Worm (Caenorhabditis elegans) whole organism, mixed stage, embryonic: ENCODE results near the gene nspe-8.

Experiments used
- M03D4.4 ChIP-seq: sonication (generic microtip); optimal IDR thresholded peaks from 2 replicates; lab custom pipeline; 2017; ENCODE audit warnings: mild to moderate bottlenecking, missing genetic modification characterization, missing compliant biosample characterization
- bed-3 ChIP-seq: fragments of 200-800 bp; sonication (Bioruptor generic); optimal IDR thresholded peaks from 3 replicates; lab custom pipeline; 2018; ENCODE audit warnings: mild to moderate bottlenecking, missing genetic modification characterization, moderate library complexity, missing compliant biosample characterization
- blmp-1 ChIP-seq: fragments of 150-350 bp; optimal IDR thresholded peaks from 2 replicates; lab custom pipeline; 2014; ENCODE audit warnings: missing biosample characterization, missing genetic modification characterization
- ceh-39 ChIP-seq: fragments of 150-350 bp; optimal IDR thresholded peaks from 2 replicates; lab custom pipeline; 2014; ENCODE audit warnings: missing biosample characterization, missing genetic modification characterization
- ceh-43 ChIP-seq: fragments of 200-800 bp; sonication (Bioruptor generic); optimal IDR thresholded peaks from 2 replicates; lab custom pipeline; 2018; ENCODE audit warnings: mild to moderate bottlenecking, missing genetic modification characterization, moderate library complexity, missing compliant biosample characterization
- ceh-83 ChIP-seq: fragments of 200-800 bp; sonication (Bioruptor generic); optimal IDR thresholded peaks from 2 replicates; lab custom pipeline; 2018; ENCODE audit warnings: mild to moderate bottlenecking, missing genetic modification characterization, missing compliant biosample characterization
- ces-1 ChIP-seq: fragments of 150-350 bp; optimal IDR thresholded peaks from 2 replicates; lab custom pipeline; 2014; ENCODE audit warnings: missing biosample characterization, missing genetic modification reagents, missing genetic modification characterization
- cnd-1 ChIP-seq: fragments of 200-800 bp; sonication (Bioruptor generic); optimal IDR thresholded peaks from 2 replicates; lab custom pipeline; 2018; ENCODE audit warnings: mild to moderate bottlenecking, missing genetic modification characterization, missing compliant biosample characterization
- drap-1 ChIP-seq: fragments of 200-800 bp; sonication (Bioruptor generic); optimal IDR thresholded peaks from 3 replicates; lab custom pipeline; 2018; ENCODE audit warnings: mild to moderate bottlenecking, missing genetic modification characterization, missing compliant biosample characterization
- elt-1 ChIP-seq: sonication (generic microtip); optimal IDR thresholded peaks from 2 replicates; lab custom pipeline; 2017; ENCODE audit warnings: missing genetic modification characterization, mild to moderate bottlenecking, missing compliant biosample characterization, antibody characterized with exemption, moderate library complexity, borderline replicate concordance; ENCODE audit not compliant: insufficient read depth
- elt-3 ChIP-seq: fragments of 150-350 bp; optimal IDR thresholded peaks from 2 replicates; lab custom pipeline; 2014; ENCODE audit warnings: missing biosample characterization, missing genetic modification characterization
- flh-1 ChIP-seq: fragments of 200-800 bp; sonication (Bioruptor generic); optimal IDR thresholded peaks from 2 replicates; lab custom pipeline; 2018; ENCODE audit warnings: mild to moderate bottlenecking, missing genetic modification characterization, moderate library complexity, missing compliant biosample characterization
- ham-2 ChIP-seq: fragments of 200-800 bp; sonication (Bioruptor generic); optimal IDR thresholded peaks from 2 replicates; lab custom pipeline; 2018; ENCODE audit warnings: mild to moderate bottlenecking, missing genetic modification characterization, missing compliant biosample characterization
- hlh-1 ChIP-seq: fragments of 150-350 bp; optimal IDR thresholded peaks from 2 replicates; lab custom pipeline; 2014; ENCODE audit warnings: missing biosample characterization, missing genetic modification reagents, missing genetic modification characterization
- lin-13 ChIP-seq: fragments of 150-350 bp; optimal IDR thresholded peaks from 2 replicates; lab custom pipeline; 2014; ENCODE audit warnings: missing biosample characterization, missing genetic modification characterization
- lin-32 ChIP-seq: fragments of 200-800 bp; sonication (Bioruptor generic); optimal IDR thresholded peaks from 2 replicates; lab custom pipeline; 2018; ENCODE audit warnings: mild to moderate bottlenecking, missing genetic modification characterization, missing compliant biosample characterization
- lsy-2 ChIP-seq: fragments of 150-350 bp; optimal IDR thresholded peaks from 2 replicates; lab custom pipeline; 2014; ENCODE audit warnings: missing biosample characterization, missing genetic modification characterization
- mab-5 ChIP-seq: fragments of 150-350 bp; optimal IDR thresholded peaks from 2 replicates; lab custom pipeline; 2014; ENCODE audit warnings: missing biosample characterization, missing genetic modification characterization
- mep-1 ChIP-seq: fragments of 150-350 bp; optimal IDR thresholded peaks from 2 replicates; lab custom pipeline; 2017; ENCODE audit warnings: missing biosample characterization, missing genetic modification reagents, missing genetic modification characterization, inconsistent platforms
- mls-2 ChIP-seq: sonication (generic microtip); optimal IDR thresholded peaks from 2 replicates; lab custom pipeline; 2016; ENCODE audit warnings: mild to moderate bottlenecking, missing genetic modification characterization, moderate library complexity, missing compliant biosample characterization
- nhr-12 ChIP-seq: fragments of 150-350 bp; optimal IDR thresholded peaks from 2 replicates; lab custom pipeline; 2014; ENCODE audit warnings: missing biosample characterization, missing genetic modification characterization
- nhr-2 ChIP-seq: fragments of 150-350 bp; optimal IDR thresholded peaks from 2 replicates; lab custom pipeline; 2014; ENCODE audit warnings: missing biosample characterization, missing genetic modification characterization
- nhr-237 ChIP-seq: fragments of 150-350 bp; optimal IDR thresholded peaks from 2 replicates; lab custom pipeline; 2014; ENCODE audit warnings: missing biosample characterization, missing genetic modification characterization
- nhr-28 ChIP-seq: fragments of 150-350 bp; optimal IDR thresholded peaks from 2 replicates; lab custom pipeline; 2014; ENCODE audit warnings: missing biosample characterization, missing genetic modification characterization
- nhr-76 ChIP-seq: sonication (generic microtip); optimal IDR thresholded peaks from 2 replicates; lab custom pipeline; 2017; ENCODE audit warnings: missing biosample characterization, missing genetic modification characterization
- pha-4 ChIP-seq: fragments of 150-350 bp; optimal IDR thresholded peaks from 2 replicates; lab custom pipeline; 2018; ENCODE audit warnings: missing biosample characterization, missing genetic modification reagents, missing genetic modification characterization
- sem-2 ChIP-seq: fragments of 200-800 bp; sonication (Bioruptor generic); optimal IDR thresholded peaks from 2 replicates; lab custom pipeline; 2018; ENCODE audit warnings: mild to moderate bottlenecking, missing genetic modification characterization, missing compliant biosample characterization
- snpc-4 ChIP-seq: fragments of 150-350 bp; optimal IDR thresholded peaks from 2 replicates; lab custom pipeline; 2014; ENCODE audit warnings: missing biosample characterization, missing genetic modification characterization
- tbx-8 ChIP-seq: fragments of 200-800 bp; sonication (Bioruptor generic); optimal IDR thresholded peaks from 2 replicates; lab custom pipeline; 2018; ENCODE audit warnings: mild to moderate bottlenecking, missing genetic modification characterization, moderate library complexity, missing compliant biosample characterization
- unc-120 ChIP-seq: sonication (generic microtip); optimal IDR thresholded peaks from 2 replicates; lab custom pipeline; 2017; ENCODE audit warnings: missing genetic modification characterization, missing compliant biosample characterization; ENCODE audit not compliant: poor library complexity, severe bottlenecking
- unc-39 ChIP-seq: fragments of 150-350 bp; optimal IDR thresholded peaks from 2 replicates; lab custom pipeline; 2014; ENCODE audit warnings: missing biosample characterization, missing genetic modification characterization
- unc-62 ChIP-seq: fragments of 150-350 bp; optimal IDR thresholded peaks from 2 replicates; lab custom pipeline; 2014; ENCODE audit warnings: missing biosample characterization, missing genetic modification reagents, missing genetic modification characterization
- zip-8 ChIP-seq: fragments of 150-350 bp; optimal IDR thresholded peaks from 2 replicates; lab custom pipeline; 2014; ENCODE audit warnings: missing biosample characterization, missing genetic modification characterization
- ztf-11 ChIP-seq: fragments of 150-350 bp; optimal IDR thresholded peaks from 2 replicates; lab custom pipeline; 2014; ENCODE audit warnings: missing biosample characterization, missing genetic modification characterization

Gene nspe-8

ce11 chrII:12657620-12658019, 35.9 kb upstream of the nspe-8 start:
- TF ChIP-seq elt-3 (tag; lab: Kevin White, UChicago) (no peak), unc-62 (GFP tag; lab: Kevin White, UChicago) (no peak), nhr-28 (tag; lab: Kevin White, UChicago) (no peak), snpc-4 (no peak), flh-1 (GFP tag; lab: Kevin White, UChicago) (no peak), lin-32 (GFP tag; lab: Kevin White, UChicago) (no peak), cnd-1 (tag; lab: Kevin White, UChicago) (no peak), tbx-8 (no peak), sem-2 (GFP tag; lab: Kevin White, UChicago) (no peak), unc-39 (tag; lab: Kevin White, UChicago) (no peak), mep-1 (tag; lab: Kevin White, UChicago) (no peak), blmp-1 (no peak), lin-13 (no peak), elt-1 (tag; lab: Kevin White, UChicago) (no peak), nhr-76 (tag; lab: Kevin White, UChicago) (no peak), nhr-237 (tag; lab: Kevin White, UChicago) (no peak), pha-4 (tag; lab: Kevin White, UChicago) (no peak), ceh-43 (GFP tag; lab: Kevin White, UChicago) (no peak), nhr-12 (tag; lab: Kevin White, UChicago) (no peak)

ce11 chrII:12655816-12656215, 34.1 kb upstream of the nspe-8 start:
- no peak for TF ChIP-seq ces-1
- TF ChIP-seq blmp-1 = no peak
- TF ChIP-seq cnd-1 (tag; lab: Kevin White, UChicago) = no peak
- TF ChIP-seq pha-4 (tag; lab: Kevin White, UChicago) = no peak
- no peak for TF ChIP-seq mab-5 (tag; lab: Kevin White, UChicago)
- TF ChIP-seq tbx-8 = no peak

- TF ChIP-seq ceh-39 (tag; lab: Kevin White, UChicago) (no peak), elt-1 (tag; lab: Kevin White, UChicago) (no peak), ces-1 (no peak), lin-13 (no peak), blmp-1 (no peak), flh-1 (GFP tag; lab: Kevin White, UChicago) (no peak), snpc-4 (no peak), ztf-11 (tag; lab: Kevin White, UChicago) (no peak), unc-120 (tag; lab: Kevin White, UChicago) (no peak), bed-3 (GFP tag; lab: Kevin White, UChicago) (no peak), hlh-1 (no peak), cnd-1 (tag; lab: Kevin White, UChicago) (no peak), tbx-8 (no peak), ceh-83 (GFP tag; lab: Kevin White, UChicago) (no peak), M03D4.4 (no peak), ham-2 (no peak), nhr-76 (tag; lab: Kevin White, UChicago) (no peak), nhr-12 (tag; lab: Kevin White, UChicago) (no peak), lsy-2 (tag; lab: Kevin White, UChicago) (no peak)
These were observed 32.7 kb upstream of the nspe-8 start, which contains the start of gene rgs-4 for ce11 chrII:12654447-12654846. Gene rgs-4 (plus strand): TSS chrII:12654747.

- no peak for TF ChIP-seq tbx-8
- TF ChIP-seq nhr-237 (tag; lab: Kevin White, UChicago) = no peak
- no peak for TF ChIP-seq mep-1 (tag; lab: Kevin White, UChicago)
- no peak for TF ChIP-seq pha-4 (tag; lab: Kevin White, UChicago)
These were observed 18.6 kb upstream of the nspe-8 start, which contains the start of gene nhr-235 for ce11 chrII:12640370-12640769. Gene nhr-235 (plus strand): TSS chrII:12640670.

ce11 chrII:12636602-12637001, 14.8 kb upstream of the nspe-8 start, which contains the start of gene nhr-234:
Gene nhr-234 (plus strand): TSS chrII:12636678.
- TF ChIP-seq nhr-2 = no peak
- no peak for TF ChIP-seq ceh-83 (GFP tag; lab: Kevin White, UChicago)
- no peak for TF ChIP-seq unc-39 (tag; lab: Kevin White, UChicago)
- TF ChIP-seq ceh-43 (GFP tag; lab: Kevin White, UChicago) = no peak
- TF ChIP-seq drap-1 (GFP tag; lab: Kevin White, UChicago) = no peak
- no peak for TF ChIP-seq nhr-28 (tag; lab: Kevin White, UChicago)
- no peak for TF ChIP-seq ztf-11 (tag; lab: Kevin White, UChicago)
- no peak for TF ChIP-seq elt-3 (tag; lab: Kevin White, UChicago)
- TF ChIP-seq flh-1 (GFP tag; lab: Kevin White, UChicago) = no peak
- TF ChIP-seq pha-4 (tag; lab: Kevin White, UChicago) = no peak
- TF ChIP-seq nhr-237 (tag; lab: Kevin White, UChicago) = no peak
- no peak for TF ChIP-seq mls-2
- TF ChIP-seq blmp-1 = no peak
- no peak for TF ChIP-seq cnd-1 (tag; lab: Kevin White, UChicago)
- no peak for TF ChIP-seq zip-8 (tag; lab: Kevin White, UChicago)
- no peak for TF ChIP-seq hlh-1
- no peak for TF ChIP-seq sem-2 (GFP tag; lab: Kevin White, UChicago)
- no peak for TF ChIP-seq lin-13
- no peak for TF ChIP-seq nhr-76 (tag; lab: Kevin White, UChicago)
- no peak for TF ChIP-seq unc-62 (GFP tag; lab: Kevin White, UChicago)
